Fruit fly (Drosophila melanogaster): ENCODE results near the gene Edc3.

Edc3 gene

dm6 chr3L:17529511-17530194, at the start of gene Edc3, which contains the start of gene Nedd4 (continued):
- no peak for TF ChIP-seq croc (GFP tag; conservative IDR thresholded peaks at IDR 0.05)
- TF ChIP-seq dm (GFP tag; optimal IDR thresholded peaks at IDR 0.05) = peak; percentile 23
- peak; percentile 31 for TF ChIP-seq sug (tag; optimal IDR thresholded peaks at IDR 0.05)
- TF ChIP-seq Fer1 (GFP tag; optimal IDR thresholded peaks at IDR 0.05) = peak; percentile 5
- TF ChIP-seq CG7963 (GFP tag; IDR thresholded peaks at IDR 0.05; ENCODE audit: partially characterized antibody) = no peak
- peak; percentile 55 for TF ChIP-seq Hmr (GFP tag; optimal IDR thresholded peaks at IDR 0.05)
- TF ChIP-seq CG9797 (GFP tag; optimal IDR thresholded peaks at IDR 0.05) = peak; percentile 92
- no peak for TF ChIP-seq mam (GFP tag; optimal IDR thresholded peaks at IDR 0.05)
- peak; percentile 18 for TF ChIP-seq CG13424 (tag; optimal IDR thresholded peaks at IDR 0.05)
- TF ChIP-seq CG32772 (GFP tag; IDR thresholded peaks at IDR 0.05) = no peak
- peak; percentile 13 for TF ChIP-seq zen (tag; optimal IDR thresholded peaks at IDR 0.05)
- TF ChIP-seq Scr (GFP tag; IDR thresholded peaks at IDR 0.05; ENCODE audit: partially characterized antibody) = peak; percentile 28; the same call in 1 of the 2 replicates

dm6 chr3L:17579121-17579520, 49.5 kb upstream of the Edc3 start:
- no peak for TF ChIP-seq CG15514 (GFP tag; optimal IDR thresholded peaks at IDR 0.05)
- peak in 1 of 2 experiments; percentile 24 for TF ChIP-seq bsh (GFP tag; optimal IDR thresholded peaks at IDR 0.05)
- peak; percentile 75 for TF ChIP-seq CTCF (GFP tag; optimal IDR thresholded peaks at IDR 0.05)
- peak; percentile 56 for TF ChIP-seq lbe (GFP tag; optimal IDR thresholded peaks at IDR 0.05)

- TF ChIP-seq nom (GFP tag; optimal IDR thresholded peaks at IDR 0.05) (peak; percentile 94), CTCF (GFP tag; optimal IDR thresholded peaks at IDR 0.05) (no peak), lbe (GFP tag; optimal IDR thresholded peaks at IDR 0.05) (peak; percentile 68), Drgx (GFP tag; IDR thresholded peaks at IDR 0.05) (peak; percentile 83), Fer1 (GFP tag; optimal IDR thresholded peaks at IDR 0.05) (no peak), corto (GFP tag; optimal IDR thresholded peaks at IDR 0.05) (peak; percentile 74), bsh (GFP tag; optimal IDR thresholded peaks at IDR 0.05) (peak in 1 of 2 experiments; percentile 88)
Observed at dm6 chr3L:17578413-17578812, 48.8 kb upstream of the Edc3 start.

- TF ChIP-seq CG10274 (GFP tag; optimal IDR thresholded peaks at IDR 0.05) (no peak), CG6854 (GFP tag; optimal IDR thresholded peaks at IDR 0.05) (no peak), CG34422 (GFP tag; IDR thresholded peaks at IDR 0.05) (no peak), Asciz (GFP tag; optimal IDR thresholded peaks at IDR 0.05) (no peak), Mrtf (GFP tag; IDR thresholded peaks at IDR 0.05) (no peak), Ets97D (GFP tag; optimal IDR thresholded peaks at IDR 0.05) (no peak), zen2 (GFP tag; IDR thresholded peaks at IDR 0.05; ENCODE audit: partially characterized antibody) (0 out of 3 replicates have a peak, but pooled peaks have one; percentile 11), Blimp-1 (GFP tag; optimal IDR thresholded peaks at IDR 0.05) (peak; percentile 90), knrl (GFP tag; IDR thresholded peaks at IDR 0.05; ENCODE audit: partially characterized antibody) (no peak), Mes4 (GFP tag; optimal IDR thresholded peaks at IDR 0.05) (no peak), vfl (GFP tag; optimal IDR thresholded peaks at IDR 0.05) (no peak), Drgx (GFP tag; IDR thresholded peaks at IDR 0.05) (peak; percentile 25; the same call in 1 of the 2 replicates), CG5180 (GFP tag; optimal IDR thresholded peaks at IDR 0.05) (no peak), lmd (GFP tag; IDR thresholded peaks at IDR 0.05) (no peak), CG14965 (GFP tag; optimal IDR thresholded peaks at IDR 0.05; ENCODE audit: borderline replicate concordance) (no peak), CG18262 (tag; optimal IDR thresholded peaks at IDR 0.05) (no peak), Ptx1 (GFP tag; IDR thresholded peaks at IDR 0.05) (no peak), hb (GFP tag; IDR thresholded peaks at IDR 0.05; ENCODE audit: partially characterized antibody) (no peak), br (optimal IDR thresholded peaks at IDR 0.05) (no peak), CG34224 (GFP tag; IDR thresholded peaks at IDR 0.05; ENCODE audit: partially characterized antibody) (no peak), phol (tag; optimal IDR thresholded peaks at IDR 0.05) (no peak), MTF-1 (GFP tag; optimal IDR thresholded peaks at IDR 0.05; ENCODE audit: borderline replicate concordance) (no peak), HLH3B (GFP tag; IDR thresholded peaks at IDR 0.05) (no peak), crp (GFP tag; optimal IDR thresholded peaks at IDR 0.05) (no peak)
Observed at dm6 chr3L:17577530-17578351, 48.1 kb upstream of the Edc3 start.
